Worm (Caenorhabditis elegans) whole organism, midembryonic: ENCODE data around the gene F35F10.7.

Source experiments
- T22C8.4 ChIP-seq: fragments of 200-800 bp; sonication (Bioruptor generic); IDR thresholded peaks from 2 replicates; pipeline ENCODE4 v1.3.6; 2022; ENCODE audit warnings: missing genetic modification characterization, missing compliant biosample characterization
- flt-1 ChIP-seq: fragments of 200-800 bp; sonication (Bioruptor generic); IDR thresholded peaks from 2 replicates; pipeline ENCODE4 v1.3.6; 2022; ENCODE audit warnings: missing genetic modification characterization, missing compliant biosample characterization
- tab-1 ChIP-seq: fragments of 200-800 bp; sonication (Bioruptor generic); IDR thresholded peaks from 2 replicates; pipeline ENCODE4 v1.3.6; 2022; ENCODE audit warnings: missing genetic modification characterization, missing compliant biosample characterization
- ztf-23 ChIP-seq: fragments of 200-800 bp; sonication (Bioruptor generic); IDR thresholded peaks from 2 replicates; pipeline ENCODE4 v1.3.6; 2022; ENCODE audit warnings: missing genetic modification reagents, missing genetic modification characterization, missing compliant biosample characterization
- ztf-29 ChIP-seq: fragments of 200-800 bp; sonication (Bioruptor generic); IDR thresholded peaks from 2 replicates; pipeline ENCODE4 v1.3.6; 2022; ENCODE audit warnings: missing genetic modification reagents, missing genetic modification characterization, missing compliant biosample characterization

DNA sequence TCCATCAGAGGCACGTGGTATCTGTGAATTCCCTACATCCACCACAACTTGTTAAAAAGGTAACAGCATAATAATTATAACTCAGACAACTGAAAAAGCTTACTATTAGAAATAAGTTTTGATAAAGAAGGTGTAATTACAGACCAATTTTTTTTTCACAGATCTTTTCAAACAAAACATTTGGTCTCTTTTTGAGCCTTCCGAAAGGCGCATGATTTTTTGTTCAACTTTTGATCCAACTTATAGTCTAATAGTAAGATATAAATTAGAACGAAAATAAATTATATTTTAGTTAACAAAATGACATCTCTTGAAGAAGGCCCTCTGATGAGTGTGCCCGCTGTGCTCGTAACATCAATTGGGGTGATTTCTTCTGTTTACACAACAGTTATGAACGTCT is 20.9 kb upstream of the F35F10.7 start, which contains the start of gene srbc-3:
- TF ChIP-seq ztf-23, result no peak
- no peak for TF ChIP-seq flt-1 (GFP tag; lab: Robert Waterston, UW)
- TF ChIP-seq tab-1 (GFP tag; lab: Robert Waterston, UW), result no peak
- no peak for TF ChIP-seq ztf-29 (GFP tag; lab: Robert Waterston, UW)
- TF ChIP-seq T22C8.4 (GFP tag; lab: Robert Waterston, UW), result no peak
